Worm (Caenorhabditis elegans): ENCODE measurements around the gene clec-186.

- no peak for TF ChIP-seq sea-1 (GFP tag; conservative IDR thresholded peaks at IDR 0.05)
- no peak for TF ChIP-seq hmbx-1 (tag; optimal IDR thresholded peaks at IDR 0.05)
- no peak for TF ChIP-seq F13C5.2 (tag; optimal IDR thresholded peaks at IDR 0.05)
- no peak for TF ChIP-seq scrt-1 (GFP tag; IDR thresholded peaks at IDR 0.05)
- no peak for TF ChIP-seq tbx-37 (GFP tag; conservative IDR thresholded peaks at IDR 0.05)
- TF ChIP-seq ama-1 (optimal IDR thresholded peaks at IDR 0.05): no peak
- TF ChIP-seq B0310.2 (tag; optimal IDR thresholded peaks at IDR 0.05): no peak
- no peak for TF ChIP-seq aly-1 (tag; optimal IDR thresholded peaks at IDR 0.05)
- no peak for TF ChIP-seq ets-7 (tag; optimal IDR thresholded peaks at IDR 0.05)
- no peak for TF ChIP-seq hmg-4 (GFP tag; optimal IDR thresholded peaks at IDR 0.05)
- no peak for TF ChIP-seq hnd-1 (tag; optimal IDR thresholded peaks at IDR 0.05)
- TF ChIP-seq ceh-36 (tag; optimal IDR thresholded peaks at IDR 0.05): no peak
These were observed 32.1 kb upstream of the clec-186 start for ce11 chrIV:12833698-12834416.

Data from whole organism, early embryonic.